Worm (Caenorhabditis elegans): ENCODE measurements around the gene K06A4.7.
A peak's percentile ranks its signal among the peaks of the same experiment; 100 is the strongest.

K06A4.7 gene

DNA sequence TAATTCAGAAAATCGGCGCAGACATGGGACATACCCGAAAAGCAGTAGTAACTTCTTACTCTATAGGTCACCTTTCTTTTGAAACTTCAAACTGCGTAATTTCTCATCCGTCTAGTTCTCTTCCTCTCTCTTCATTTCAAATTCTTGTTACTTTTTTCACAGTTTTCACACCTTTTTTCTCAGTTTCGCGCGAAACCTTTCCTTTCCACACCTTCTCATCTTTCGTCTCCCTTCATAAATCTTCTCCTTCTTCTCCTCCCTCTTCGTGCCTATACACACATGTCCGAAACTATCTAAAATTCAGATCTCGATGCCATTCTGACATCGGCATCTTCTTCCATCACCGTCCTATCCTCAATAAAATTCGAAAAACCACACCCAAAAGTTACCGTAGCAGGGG lies 47.5 kb downstream of the K06A4.7 start, which contains the start of gene wdr-62:
TSS of gene wdr-62 (plus strand) at position 301 of the 400 bp plus-strand sequence.
- TF ChIP-seq K11D2.4 (GFP tag; IDR thresholded peaks at IDR 0.05) (no peak), egrh-3 (GFP tag; IDR thresholded peaks at IDR 0.05) (no peak), bed-2 (GFP tag; IDR thresholded peaks at IDR 0.05) (no peak), egl-44 (GFP tag; IDR thresholded peaks at IDR 0.05) (no peak), lsl-1 (GFP tag; optimal IDR thresholded peaks at IDR 0.05) (no peak), F52B5.7 (tag; optimal IDR thresholded peaks at IDR 0.05) (no peak), hrde-1 (tag; optimal IDR thresholded peaks at IDR 0.05; ENCODE audit: borderline replicate concordance) (no peak), F37B4.10 (GFP tag; IDR thresholded peaks at IDR 0.05) (no peak), attf-3 (GFP tag; conservative IDR thresholded peaks at IDR 0.05) (no peak), lsy-27 (tag; optimal IDR thresholded peaks at IDR 0.05; ENCODE audit: borderline replicate concordance, insufficient read depth) (no peak)

DNA sequence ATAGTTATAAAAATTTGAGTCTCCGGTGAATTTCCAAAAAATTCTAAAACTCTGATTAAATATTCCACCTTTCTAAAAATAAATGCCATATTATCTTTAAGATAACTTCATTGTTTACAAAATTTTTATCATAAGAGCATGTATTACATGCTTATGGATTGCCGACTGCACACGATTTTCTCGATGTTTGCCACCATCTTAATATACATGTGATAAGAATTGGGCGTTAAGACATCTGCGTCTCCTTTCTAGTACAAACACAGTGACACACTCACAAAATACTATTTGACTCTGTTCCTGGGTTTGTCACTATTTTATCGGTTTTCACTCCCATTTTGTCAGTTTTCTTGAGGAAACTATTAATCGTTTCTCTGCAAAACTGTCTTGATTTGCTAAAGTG lies 48.2 kb downstream of the K06A4.7 start:
- TF ChIP-seq B0336.3 (GFP tag; IDR thresholded peaks at IDR 0.05) = no peak
- TF ChIP-seq nhr-80 (tag; optimal IDR thresholded peaks at IDR 0.05) = peak; percentile 63

DNA sequence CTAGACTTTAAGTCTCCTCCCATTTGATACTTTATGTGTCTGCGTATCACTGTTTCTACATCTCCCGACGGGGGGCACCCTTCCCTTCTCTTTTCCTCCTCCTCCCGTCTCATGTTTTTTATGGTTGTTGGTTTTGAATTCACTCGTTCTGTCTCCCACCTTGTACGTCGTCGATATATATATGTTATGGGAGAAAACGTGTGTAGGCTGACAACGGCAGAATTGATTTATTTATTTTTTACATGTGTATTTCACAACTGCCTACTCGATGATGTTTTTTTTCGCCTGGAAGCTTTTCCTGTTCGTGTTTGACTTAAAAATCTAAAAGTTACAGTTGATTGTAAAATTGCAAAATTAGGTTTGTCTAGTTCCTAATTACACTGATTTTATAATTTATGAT lies 48.8 kb downstream of the K06A4.7 start:
- TF ChIP-seq mxl-1 (tag; optimal IDR thresholded peaks at IDR 0.05) = no peak
- TF ChIP-seq K12H6.12 (tag; optimal IDR thresholded peaks at IDR 0.05) = no peak
- no peak for TF ChIP-seq Y53F4B.3 (GFP tag; IDR thresholded peaks at IDR 0.05)
- no peak for TF ChIP-seq fkh-3 (tag; optimal IDR thresholded peaks at IDR 0.05)
- TF ChIP-seq pha-4 (tag; optimal IDR thresholded peaks at IDR 0.05) = no peak
- no peak for TF ChIP-seq cebp-1 (GFP tag; IDR thresholded peaks at IDR 0.05)
- TF ChIP-seq cebp-1 (tag; optimal IDR thresholded peaks at IDR 0.05) = peak; percentile 23
- no peak for TF ChIP-seq ceh-79 (tag; optimal IDR thresholded peaks at IDR 0.05)

DNA sequence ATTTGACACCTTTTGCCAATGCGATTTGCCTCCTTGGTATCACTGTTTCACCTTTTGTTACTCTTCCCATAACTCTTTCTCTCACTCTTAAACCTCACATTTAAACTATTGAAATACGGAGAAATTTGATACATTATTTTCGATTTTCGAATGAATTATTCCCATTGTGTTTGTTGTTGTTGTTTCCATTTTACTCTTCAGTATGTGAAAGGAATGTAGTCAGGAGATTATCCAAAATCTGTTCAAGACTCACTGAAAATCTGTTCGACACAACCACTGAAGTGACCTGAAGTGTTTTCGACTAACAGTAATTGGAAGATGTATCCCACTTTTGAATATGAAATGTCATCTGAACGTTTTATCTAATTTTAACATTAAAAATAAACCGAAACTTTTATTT lies 50.2 kb downstream of the K06A4.7 start:
- no peak for TF ChIP-seq ceh-100 (GFP tag; IDR thresholded peaks at IDR 0.05)
- TF ChIP-seq nhr-179 (tag; optimal IDR thresholded peaks at IDR 0.05) = no peak
- no peak for TF ChIP-seq lin-40 (tag; optimal IDR thresholded peaks at IDR 0.05)
- no peak for TF ChIP-seq T07F8.4 (tag; optimal IDR thresholded peaks at IDR 0.05)
- no peak for TF ChIP-seq ekl-4 (GFP tag; IDR thresholded peaks at IDR 0.05)
- no peak for TF ChIP-seq bed-1 (GFP tag; IDR thresholded peaks at IDR 0.05)
- no peak for TF ChIP-seq F57C9.4 (tag; optimal IDR thresholded peaks at IDR 0.05)
- no peak for TF ChIP-seq snpc-4 (GFP tag; optimal IDR thresholded peaks at IDR 0.05)
- no peak for TF ChIP-seq snpc-4 (tag; optimal IDR thresholded peaks at IDR 0.05)
- no peak for TF ChIP-seq mxl-1 (tag; optimal IDR thresholded peaks at IDR 0.05)
- no peak for TF ChIP-seq egl-44 (GFP tag; IDR thresholded peaks at IDR 0.05)
- TF ChIP-seq dox-1 (GFP tag; IDR thresholded peaks at IDR 0.05) = no peak
- no peak for TF ChIP-seq madf-6 (GFP tag; IDR thresholded peaks at IDR 0.05)
- TF ChIP-seq K12H6.12 (tag; optimal IDR thresholded peaks at IDR 0.05) = no peak
- no peak for TF ChIP-seq let-607 (tag; optimal IDR thresholded peaks at IDR 0.05)
- no peak for TF ChIP-seq ceh-79 (tag; optimal IDR thresholded peaks at IDR 0.05)
- no peak for TF ChIP-seq pbrm-1 (GFP tag; IDR thresholded peaks at IDR 0.05)
- no peak for TF ChIP-seq F52B5.7 (tag; optimal IDR thresholded peaks at IDR 0.05)
- TF ChIP-seq snpc-3.4 (tag; optimal IDR thresholded peaks at IDR 0.05) = no peak
- TF ChIP-seq hrde-1 (tag; optimal IDR thresholded peaks at IDR 0.05; ENCODE audit: borderline replicate concordance) = no peak
- TF ChIP-seq Y53G8AR.9 (GFP tag; conservative IDR thresholded peaks at IDR 0.05) = no peak

Data from whole organism, young adult.